Worm (Caenorhabditis elegans) whole organism, L1 larva: ENCODE measurements around the gene F42A6.2.
"Not testable (repeated sequence)": the region's sequence is repeated elsewhere in the genome, so short reads cannot be mapped to it uniquely, and the experiment has no call there.

Experiments
- dsc-1 ChIP-seq: sonication (generic microtip); optimal IDR thresholded peaks from 2 replicates; lab custom pipeline; 2016; ENCODE audit warnings: mild to moderate bottlenecking, missing genetic modification characterization, missing compliant biosample characterization
- fos-1 ChIP-seq: fragments of 150-350 bp; optimal IDR thresholded peaks from 2 replicates; lab custom pipeline; 2014; ENCODE audit warnings: missing biosample characterization, missing genetic modification characterization
- jun-1 ChIP-seq: fragments of 150-350 bp; optimal IDR thresholded peaks from 2 replicates; lab custom pipeline; 2014; ENCODE audit warnings: missing biosample characterization, missing genetic modification reagents, missing genetic modification characterization
- lin-39 ChIP-seq: fragments of 150-350 bp; optimal IDR thresholded peaks from 2 replicates; lab custom pipeline; 2014; ENCODE audit warnings: missing biosample characterization, missing genetic modification reagents, missing genetic modification characterization
- nhr-11 ChIP-seq: fragments of 150-350 bp; optimal IDR thresholded peaks from 2 replicates; lab custom pipeline; 2014; ENCODE audit warnings: missing biosample characterization, missing genetic modification characterization
- nhr-76 ChIP-seq: sonication (generic microtip); optimal IDR thresholded peaks from 2 replicates; lab custom pipeline; 2017; ENCODE audit warnings: missing biosample characterization, missing genetic modification characterization
- rnt-1 ChIP-seq: sonication (generic microtip); optimal IDR thresholded peaks from 2 replicates; lab custom pipeline; 2016; ENCODE audit warnings: mild to moderate bottlenecking, missing genetic modification characterization, moderate library complexity, missing compliant biosample characterization
- snu-23 ChIP-seq: sonication (generic microtip); optimal IDR thresholded peaks from 2 replicates; lab custom pipeline; 2016; ENCODE audit warnings: missing genetic modification characterization, missing compliant biosample characterization
- unc-62 ChIP-seq: fragments of 150-350 bp; optimal IDR thresholded peaks from 2 replicates; lab custom pipeline; 2014; ENCODE audit warnings: missing biosample characterization, missing genetic modification reagents, missing genetic modification characterization
- zip-4 ChIP-seq: fragments of 200-800 bp; sonication (Bioruptor generic); optimal IDR thresholded peaks from 2 replicates; lab custom pipeline; 2018; ENCODE audit warnings: mild to moderate bottlenecking, missing genetic modification characterization, moderate library complexity, missing compliant biosample characterization

- TF ChIP-seq jun-1 (tag; lab: Kevin White, UChicago); unc-62 (GFP tag; lab: Kevin White, UChicago); snu-23; zip-4 (GFP tag; lab: Kevin White, UChicago); lin-39 (tag; lab: Kevin White, UChicago); nhr-11 (tag; lab: Kevin White, UChicago); dsc-1; nhr-76; fos-1 (tag; lab: Kevin White, UChicago); rnt-1 (tag; lab: Kevin White, UChicago): not testable (repeated sequence)
Observed at ce11 chrIV:3302058-3302457, 39.2 kb upstream of the F42A6.2 start, which contains the start of gene W08E12.4.
